Fruit fly (Drosophila melanogaster): ENCODE measurements around the gene snky.

Gene snky

DNA sequence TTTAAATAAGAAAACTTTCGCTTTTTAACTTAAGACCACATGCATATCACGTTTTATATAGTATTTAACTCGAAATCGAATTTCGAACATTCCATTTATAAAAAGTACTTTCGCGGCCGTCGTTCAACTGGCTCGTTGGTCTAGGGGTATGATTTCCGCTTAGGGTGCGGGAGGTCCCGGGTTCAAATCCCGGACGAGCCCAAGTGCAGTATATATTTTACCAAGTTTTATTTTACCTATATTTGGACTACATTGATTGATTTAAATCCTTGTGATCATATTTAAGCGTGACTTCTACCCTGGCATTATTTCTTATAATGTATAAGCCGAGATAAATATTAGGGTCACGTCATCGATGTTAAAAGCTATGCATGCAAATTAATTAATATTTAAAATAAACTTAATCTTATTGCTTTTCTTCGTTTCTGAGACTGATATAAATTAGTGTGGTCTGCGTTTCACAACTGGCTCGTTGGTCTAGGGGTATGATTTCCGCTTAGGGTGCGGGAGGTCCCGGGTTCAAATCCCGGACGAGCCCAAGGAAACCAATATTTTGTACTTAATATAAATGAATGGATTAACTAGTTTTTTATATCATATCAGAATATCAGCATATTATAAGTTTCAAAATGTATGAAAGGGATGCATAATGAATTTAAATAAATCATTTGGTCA lies 36.9 kb downstream of the snky start:
- TF ChIP-seq brk (GFP tag; optimal IDR thresholded peaks at IDR 0.05) (no peak), Hr83 (GFP tag; optimal IDR thresholded peaks at IDR 0.05; ENCODE audit: poor library complexity, severe bottlenecking) (no peak), dmrt93B (GFP tag; optimal IDR thresholded peaks at IDR 0.05) (no peak), ey (GFP tag; optimal IDR thresholded peaks at IDR 0.05) (no peak), Abd-B (GFP tag; optimal IDR thresholded peaks at IDR 0.05) (no peak), tai (GFP tag; optimal IDR thresholded peaks at IDR 0.05) (no peak), Hr78 (GFP tag; optimal IDR thresholded peaks at IDR 0.05) (no peak), usp (GFP tag; optimal IDR thresholded peaks at IDR 0.05) (no peak)

DNA sequence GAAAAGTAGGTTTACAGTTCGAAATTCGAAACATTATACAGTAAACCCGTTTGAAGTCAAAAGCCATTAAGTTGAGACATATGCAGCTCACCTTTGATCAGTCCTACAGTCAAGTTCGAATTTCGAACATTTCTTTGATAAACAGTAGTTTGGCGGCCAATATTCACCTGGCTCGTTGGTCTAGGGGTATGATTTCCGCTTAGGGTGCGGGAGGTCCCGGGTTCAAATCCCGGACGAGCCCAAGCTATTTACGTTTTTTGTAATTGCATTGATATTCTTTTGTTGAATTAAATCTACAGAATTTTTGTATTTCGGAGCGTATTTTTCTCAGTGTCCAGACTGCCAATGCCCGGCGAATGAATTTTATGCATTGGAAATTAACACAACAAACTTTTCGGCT lies 37.9 kb downstream of the snky start:
- no peak for TF ChIP-seq pan (optimal IDR thresholded peaks at IDR 0.05)
- TF ChIP-seq Dfd (GFP tag; optimal IDR thresholded peaks at IDR 0.05): no peak
- TF ChIP-seq psq (GFP tag; optimal IDR thresholded peaks at IDR 0.05): no peak
- TF ChIP-seq ey (GFP tag; optimal IDR thresholded peaks at IDR 0.05): no peak
- TF ChIP-seq HLH106 (tag; optimal IDR thresholded peaks at IDR 0.05): no peak
- no peak for TF ChIP-seq rgr (GFP tag; optimal IDR thresholded peaks at IDR 0.05)
- no peak for TF ChIP-seq Mio (GFP tag; optimal IDR thresholded peaks at IDR 0.05)
- TF ChIP-seq Jra (GFP tag; optimal IDR thresholded peaks at IDR 0.05): no peak
- no peak for TF ChIP-seq fru (GFP tag; optimal IDR thresholded peaks at IDR 0.05)
- no peak for TF ChIP-seq Sp1 (GFP tag; optimal IDR thresholded peaks at IDR 0.05)

DNA sequence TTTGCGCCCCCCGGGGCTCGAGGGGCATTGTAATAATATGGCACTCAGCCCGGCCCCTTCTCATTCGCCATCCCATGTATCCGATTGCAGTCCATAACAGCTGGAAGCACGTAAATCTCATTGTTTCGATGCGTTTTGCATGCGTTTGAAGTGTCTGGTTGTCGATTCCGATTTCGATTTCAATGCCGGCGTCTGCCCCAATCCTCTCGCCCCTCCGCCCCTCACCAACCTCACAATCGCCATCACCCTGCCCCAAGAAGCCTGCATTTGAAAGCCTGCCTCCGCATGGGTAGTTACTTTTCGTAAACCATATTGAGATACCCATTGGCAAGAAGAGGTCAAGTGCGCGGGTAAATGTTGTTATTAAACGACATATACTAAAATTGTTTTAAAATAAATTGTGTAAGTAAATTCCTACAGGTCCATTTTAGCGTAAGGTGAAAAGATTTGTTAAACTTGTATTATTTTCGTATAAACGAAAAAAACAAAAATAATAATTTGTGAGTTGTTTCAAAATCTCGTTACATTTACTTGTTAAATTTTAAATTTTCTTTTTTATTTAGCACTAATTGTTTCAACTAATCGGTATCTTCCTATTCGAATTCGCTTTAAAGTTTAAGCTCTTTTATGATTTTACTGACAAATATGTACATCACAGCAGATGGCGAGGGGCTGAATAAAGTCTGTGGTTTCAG lies 38.5 kb downstream of the snky start:
- TF ChIP-seq rgr (GFP tag; optimal IDR thresholded peaks at IDR 0.05) (peak; percentile 28), sage (GFP tag; optimal IDR thresholded peaks at IDR 0.05) (no peak), psq (GFP tag; optimal IDR thresholded peaks at IDR 0.05) (peak; percentile 77), dmrt93B (GFP tag; optimal IDR thresholded peaks at IDR 0.05) (peak; percentile 70), OdsH (GFP tag; optimal IDR thresholded peaks at IDR 0.05) (peak; percentile 51), br (GFP tag; optimal IDR thresholded peaks at IDR 0.05) (no peak), Hr78 (GFP tag; optimal IDR thresholded peaks at IDR 0.05) (no peak), tai (GFP tag; optimal IDR thresholded peaks at IDR 0.05) (peak; percentile 24), HLH106 (tag; optimal IDR thresholded peaks at IDR 0.05) (peak; percentile 79), foxo (GFP tag; optimal IDR thresholded peaks at IDR 0.05) (peak in 1 of 2 experiments; percentile 53), Hr83 (GFP tag; optimal IDR thresholded peaks at IDR 0.05; ENCODE audit: poor library complexity, severe bottlenecking) (no peak), N (GFP tag; optimal IDR thresholded peaks at IDR 0.05) (no peak), pan (optimal IDR thresholded peaks at IDR 0.05) (peak; percentile 29), CrebA (GFP tag; optimal IDR thresholded peaks at IDR 0.05; ENCODE audit: borderline replicate concordance) (no peak), dl (GFP tag; optimal IDR thresholded peaks at IDR 0.05; ENCODE audit: insufficient read depth in 1 of 2, partially characterized antibody in 2 of 2) (no peak), CG9705 (GFP tag; optimal IDR thresholded peaks at IDR 0.05) (no peak), Abd-B (GFP tag; optimal IDR thresholded peaks at IDR 0.05) (no peak), Sp1 (GFP tag; optimal IDR thresholded peaks at IDR 0.05) (peak; percentile 84), jim (GFP tag; optimal IDR thresholded peaks at IDR 0.05) (no peak), CG32264 (GFP tag; optimal IDR thresholded peaks at IDR 0.05) (no peak)

DNA sequence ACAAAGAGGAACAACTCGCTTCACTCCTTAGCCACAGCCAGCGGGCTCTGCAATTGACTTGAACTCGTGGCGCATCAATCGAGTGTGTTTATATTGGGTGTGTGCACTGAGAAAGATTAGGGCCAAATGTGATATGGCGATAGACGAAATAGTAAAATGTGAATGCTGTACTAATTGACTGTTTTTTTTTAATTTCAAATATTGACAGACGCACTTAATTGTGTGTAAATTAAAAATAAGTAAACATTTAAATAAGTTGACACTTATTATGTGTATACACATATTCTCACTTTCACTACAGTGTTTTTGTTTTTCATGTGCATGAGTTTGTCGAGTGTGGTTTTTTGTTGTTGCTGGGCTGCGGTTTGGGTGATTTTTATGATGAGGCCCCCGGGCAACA lies 39.1 kb downstream of the snky start:
- no peak for TF ChIP-seq Rel (GFP tag; optimal IDR thresholded peaks at IDR 0.05)
- TF ChIP-seq Rel (tag; optimal IDR thresholded peaks at IDR 0.05): no peak
- TF ChIP-seq br (GFP tag; optimal IDR thresholded peaks at IDR 0.05): peak; percentile 75
- no peak for TF ChIP-seq pan (optimal IDR thresholded peaks at IDR 0.05)
- no peak for TF ChIP-seq Dif (GFP tag; optimal IDR thresholded peaks at IDR 0.05; ENCODE audit: partially characterized antibody)
- no peak for TF ChIP-seq N (GFP tag; optimal IDR thresholded peaks at IDR 0.05)
- no peak for TF ChIP-seq lola (GFP tag; optimal IDR thresholded peaks at IDR 0.05)
- TF ChIP-seq psq (GFP tag; optimal IDR thresholded peaks at IDR 0.05): peak; percentile 35
- TF ChIP-seq OdsH (GFP tag; optimal IDR thresholded peaks at IDR 0.05): peak; percentile 36
- no peak for TF ChIP-seq Mio (GFP tag; optimal IDR thresholded peaks at IDR 0.05)
- no peak for TF ChIP-seq dmrt93B (GFP tag; optimal IDR thresholded peaks at IDR 0.05)
- no peak for TF ChIP-seq dsf (GFP tag; optimal IDR thresholded peaks at IDR 0.05; ENCODE audit: borderline replicate concordance)
- peak; percentile 76 for TF ChIP-seq ey (GFP tag; optimal IDR thresholded peaks at IDR 0.05)
- no peak for TF ChIP-seq Jra (GFP tag; optimal IDR thresholded peaks at IDR 0.05)
- no peak for TF ChIP-seq CG9705 (GFP tag; optimal IDR thresholded peaks at IDR 0.05)
- TF ChIP-seq CrebA (GFP tag; optimal IDR thresholded peaks at IDR 0.05; ENCODE audit: borderline replicate concordance): no peak
- no peak for TF ChIP-seq sv (GFP tag; optimal IDR thresholded peaks at IDR 0.05)
- no peak for TF ChIP-seq jim (GFP tag; optimal IDR thresholded peaks at IDR 0.05)
- TF ChIP-seq HLH106 (tag; optimal IDR thresholded peaks at IDR 0.05): peak; percentile 24
- TF ChIP-seq tai (GFP tag; optimal IDR thresholded peaks at IDR 0.05): peak; percentile 27
- TF ChIP-seq CG32264 (GFP tag; optimal IDR thresholded peaks at IDR 0.05): peak; percentile 44
- TF ChIP-seq usp (GFP tag; optimal IDR thresholded peaks at IDR 0.05): no peak
- TF ChIP-seq Dfd (GFP tag; optimal IDR thresholded peaks at IDR 0.05): no peak
- TF ChIP-seq Vsx2 (GFP tag; optimal IDR thresholded peaks at IDR 0.05; ENCODE audit: partially characterized antibody): no peak
- TF ChIP-seq brk (GFP tag; optimal IDR thresholded peaks at IDR 0.05): no peak
- peak; percentile 68 for TF ChIP-seq rgr (GFP tag; optimal IDR thresholded peaks at IDR 0.05)
- peak; percentile 11 for TF ChIP-seq Hr83 (GFP tag; optimal IDR thresholded peaks at IDR 0.05; ENCODE audit: poor library complexity, severe bottlenecking)
- TF ChIP-seq sage (GFP tag; optimal IDR thresholded peaks at IDR 0.05): peak; percentile 72
- no peak for TF ChIP-seq Myc (optimal IDR thresholded peaks at IDR 0.05)
- TF ChIP-seq h (GFP tag; optimal IDR thresholded peaks at IDR 0.05): peak; percentile 80
- TF ChIP-seq fru (GFP tag; optimal IDR thresholded peaks at IDR 0.05): peak; percentile 59
- no peak for TF ChIP-seq Abd-B (GFP tag; optimal IDR thresholded peaks at IDR 0.05)
- peak; percentile 40 for TF ChIP-seq Hnf4 (GFP tag; optimal IDR thresholded peaks at IDR 0.05)
- TF ChIP-seq Sp1 (GFP tag; optimal IDR thresholded peaks at IDR 0.05): peak; percentile 9
- TF ChIP-seq foxo (GFP tag; optimal IDR thresholded peaks at IDR 0.05): peak in 1 of 2 experiments; percentile 55
